Fruit fly (Drosophila melanogaster): Measurements from ENCODE around the gene Fur1.

Fur1 gene

dm6 chr3R:25447451-25447850 lies 25.4 kb downstream of the Fur1 start:
- TF ChIP-seq noc (tag; optimal IDR thresholded peaks at IDR 0.05): no peak

dm6 chr3R:25446482-25447300 lies 26.2 kb downstream of the Fur1 start:
- TF ChIP-seq noc (tag; optimal IDR thresholded peaks at IDR 0.05): no peak

dm6 chr3R:25445546-25446400 lies 27.1 kb downstream of the Fur1 start:
- TF ChIP-seq noc (tag; optimal IDR thresholded peaks at IDR 0.05): no peak

- no peak for TF ChIP-seq noc (tag; optimal IDR thresholded peaks at IDR 0.05)
Observed at dm6 chr3R:25438353-25438986, 34.4 kb downstream of the Fur1 start.

dm6 chr3R:25437254-25437810 lies 35.5 kb downstream of the Fur1 start:
- no peak for TF ChIP-seq noc (tag; optimal IDR thresholded peaks at IDR 0.05)

dm6 chr3R:25427175-25427574 lies 45.7 kb downstream of the Fur1 start:
- no peak for TF ChIP-seq noc (tag; optimal IDR thresholded peaks at IDR 0.05)

- no peak for TF ChIP-seq noc (tag; optimal IDR thresholded peaks at IDR 0.05)
Observed at dm6 chr3R:25400545-25400944, 72.3 kb downstream of the Fur1 start, which contains the start of gene Muc96D. Gene Muc96D (minus strand): TSS chr3R:25400645.

- TF ChIP-seq noc (tag; optimal IDR thresholded peaks at IDR 0.05): no peak
Observed at dm6 chr3R:25388522-25388921, 84.3 kb downstream of the Fur1 start.

- TF ChIP-seq noc (tag; optimal IDR thresholded peaks at IDR 0.05): no peak
Observed at dm6 chr3R:25384206-25384605, 88.7 kb downstream of the Fur1 start.

dm6 chr3R:25383400-25383799 lies 89.5 kb downstream of the Fur1 start, which contains the start of gene CG31437:
Gene CG31437 (plus strand): TSS chr3R:25383700.
- TF ChIP-seq noc (tag; optimal IDR thresholded peaks at IDR 0.05): no peak

dm6 chr3R:25382681-25383080 lies 90.2 kb downstream of the Fur1 start, which contains the start of gene alrm:
Gene alrm (minus strand): TSS chr3R:25382781.
- no peak for TF ChIP-seq noc (tag; optimal IDR thresholded peaks at IDR 0.05)

- TF ChIP-seq noc (tag; optimal IDR thresholded peaks at IDR 0.05): no peak
Observed at dm6 chr3R:25357985-25358384, 114.9 kb downstream of the Fur1 start, which contains the start of gene ND-49L. Gene ND-49L (plus strand): TSS chr3R:25358285.

- TF ChIP-seq noc (tag; optimal IDR thresholded peaks at IDR 0.05): no peak
Observed at dm6 chr3R:25346899-25347298, 126.0 kb downstream of the Fur1 start, which contains the start of gene tobi. Gene tobi (minus strand): TSS chr3R:25346921.

- TF ChIP-seq noc (tag; optimal IDR thresholded peaks at IDR 0.05): no peak
Observed at dm6 chr3R:25339952-25340351, 132.9 kb downstream of the Fur1 start, which contains the start of gene rha. Gene rha (plus strand): TSS chr3R:25340252.

- TF ChIP-seq noc (tag; optimal IDR thresholded peaks at IDR 0.05): no peak
Observed at dm6 chr3R:25335065-25335464, 137.8 kb downstream of the Fur1 start, which contains the start of the genes CG10669 and CG11902. Gene CG10669 (minus strand): TSS chr3R:25335243. Gene CG11902 (plus strand): TSS chr3R:25335257.
